Fruit fly (Drosophila melanogaster): ENCODE data around the gene Keap1.

The Keap1 gene

dm6 chr3R:17065018-17065784 lies 14.5 kb downstream of the Keap1 start (continued):
- peak; percentile 88 for TF ChIP-seq CG12104 (GFP tag; optimal IDR thresholded peaks at IDR 0.05)
- peak; percentile 91 for TF ChIP-seq BtbVII (GFP tag; optimal IDR thresholded peaks at IDR 0.05)
- TF ChIP-seq mld (GFP tag; IDR thresholded peaks at IDR 0.05; ENCODE audit: partially characterized antibody), result no peak
- peak; percentile 80 for TF ChIP-seq CG6254 (GFP tag; optimal IDR thresholded peaks at IDR 0.05)
- TF ChIP-seq org-1 (GFP tag; optimal IDR thresholded peaks at IDR 0.05), result peak; percentile 96
- TF ChIP-seq Myb (GFP tag; optimal IDR thresholded peaks at IDR 0.05), result peak; percentile 76
- TF ChIP-seq Stat92E (GFP tag; optimal IDR thresholded peaks at IDR 0.05), result peak in 1 of 3 experiments; percentile 78
- TF ChIP-seq CG17361 (GFP tag; IDR thresholded peaks at IDR 0.05), result peak; percentile 97
- peak; percentile 97 for TF ChIP-seq CG10543 (GFP tag; optimal IDR thresholded peaks at IDR 0.05)
- peak; percentile 86 for TF ChIP-seq CG5245 (GFP tag; optimal IDR thresholded peaks at IDR 0.05)
- TF ChIP-seq aop (GFP tag; IDR thresholded peaks at IDR 0.05), result no peak
- TF ChIP-seq p53 (GFP tag; optimal IDR thresholded peaks at IDR 0.05), result no peak
- peak; percentile 64 for TF ChIP-seq CG11247 (GFP tag; IDR thresholded peaks at IDR 0.05)
- TF ChIP-seq HLH3B (GFP tag; IDR thresholded peaks at IDR 0.05), result peak; percentile 89
- TF ChIP-seq da (GFP tag; optimal IDR thresholded peaks at IDR 0.05), result peak; percentile 83
- TF ChIP-seq caup (GFP tag; optimal IDR thresholded peaks at IDR 0.05; ENCODE audit: severe bottlenecking), result peak; percentile 79
- TF ChIP-seq Mad (GFP tag; optimal IDR thresholded peaks at IDR 0.05), result peak; percentile 81
- peak; percentile 92 for TF ChIP-seq pho (GFP tag; optimal IDR thresholded peaks at IDR 0.05)
- TF ChIP-seq ara (GFP tag; IDR thresholded peaks at IDR 0.05), result peak; percentile 83
- TF ChIP-seq CG42726 (GFP tag; IDR thresholded peaks at IDR 0.05; ENCODE audit: partially characterized antibody), result no peak
- peak; percentile 62; the same call in 1 of the 2 replicates for TF ChIP-seq bowl (GFP tag; IDR thresholded peaks at IDR 0.05)
- TF ChIP-seq fd102C (GFP tag; optimal IDR thresholded peaks at IDR 0.05), result no peak
- no peak for TF ChIP-seq usp (GFP tag; optimal IDR thresholded peaks at IDR 0.05)
- no peak for TF ChIP-seq hb (GFP tag; IDR thresholded peaks at IDR 0.05; ENCODE audit: partially characterized antibody)
- TF ChIP-seq B-H1 (GFP tag; IDR thresholded peaks at IDR 0.05), result peak; percentile 85
- peak; percentile 91 to 94 for TF ChIP-seq dpn (GFP tag; optimal IDR thresholded peaks at IDR 0.05)
- peak; percentile 86 for TF ChIP-seq CG9817 (tag; optimal IDR thresholded peaks at IDR 0.05)
- TF ChIP-seq ap (GFP tag; IDR thresholded peaks at IDR 0.05), result peak; percentile 77
- TF ChIP-seq CG16863 (GFP tag; optimal IDR thresholded peaks at IDR 0.05), result peak; percentile 91
- TF ChIP-seq dmrt11E (tag; optimal IDR thresholded peaks at IDR 0.05), result peak; percentile 83
- TF ChIP-seq tgo (GFP tag; IDR thresholded peaks at IDR 0.05), result peak; percentile 91
- TF ChIP-seq wdn (GFP tag; IDR thresholded peaks at IDR 0.05), result peak; percentile 84
- peak; percentile 40 for TF ChIP-seq Nf-YA (GFP tag; IDR thresholded peaks at IDR 0.05)
- TF ChIP-seq CG32532 (GFP tag; IDR thresholded peaks at IDR 0.05), result peak; percentile 87
- peak; percentile 90 for TF ChIP-seq so (GFP tag; IDR thresholded peaks at IDR 0.05)
- peak; percentile 40; the same call in 1 of the 3 replicates for TF ChIP-seq gce (GFP tag; IDR thresholded peaks at IDR 0.05)
- TF ChIP-seq Lpt (GFP tag; optimal IDR thresholded peaks at IDR 0.05), result no peak
- TF ChIP-seq CG18599 (GFP tag; optimal IDR thresholded peaks at IDR 0.05), result peak; percentile 96
- peak; percentile 94 for TF ChIP-seq fd96Cb (tag; optimal IDR thresholded peaks at IDR 0.05)
- peak; percentile 81 for TF ChIP-seq kay (GFP tag; optimal IDR thresholded peaks at IDR 0.05)
- TF ChIP-seq Tbp (GFP tag; optimal IDR thresholded peaks at IDR 0.05), result no peak
- TF ChIP-seq Scr (GFP tag; IDR thresholded peaks at IDR 0.05; ENCODE audit: partially characterized antibody), result 0 out of 2 replicates have a peak, but pooled peaks have one; percentile 9
- TF ChIP-seq CG14710 (tag; optimal IDR thresholded peaks at IDR 0.05), result peak; percentile 91
- TF ChIP-seq HLHmδ (GFP tag; optimal IDR thresholded peaks at IDR 0.05), result no peak
- TF ChIP-seq otp (GFP tag; IDR thresholded peaks at IDR 0.05), result peak; percentile 73; the same call in 2 of the 3 replicates
- peak; percentile 95 for TF ChIP-seq gcm (GFP tag; optimal IDR thresholded peaks at IDR 0.05)
- 0 out of 2 replicates have a peak, but pooled peaks have one; percentile 12 for TF ChIP-seq ro (GFP tag; IDR thresholded peaks at IDR 0.05)
- peak; percentile 92 for TF ChIP-seq Chrac-16 (GFP tag; optimal IDR thresholded peaks at IDR 0.05)
- no peak for TF ChIP-seq ham (GFP tag; IDR thresholded peaks at IDR 0.05)

Measured in whole organism, embryonic.